Worm (Caenorhabditis elegans) whole organism, mixed stage, embryonic: Measurements from ENCODE around the gene clpf-1.
A peak's percentile ranks its signal among the peaks of the same experiment; 100 is the strongest.

Experiments
- M03D4.4 ChIP-seq: sonication (generic microtip); optimal IDR thresholded peaks from 2 replicates; lab custom pipeline; 2017; ENCODE audit warnings: mild to moderate bottlenecking, missing genetic modification characterization, missing compliant biosample characterization
- bed-3 ChIP-seq: fragments of 200-800 bp; sonication (Bioruptor generic); optimal IDR thresholded peaks from 3 replicates; lab custom pipeline; 2018; ENCODE audit warnings: mild to moderate bottlenecking, missing genetic modification characterization, moderate library complexity, missing compliant biosample characterization
- blmp-1 ChIP-seq: fragments of 150-350 bp; optimal IDR thresholded peaks from 2 replicates; lab custom pipeline; 2014; ENCODE audit warnings: missing biosample characterization, missing genetic modification characterization
- ceh-39 ChIP-seq: fragments of 150-350 bp; optimal IDR thresholded peaks from 2 replicates; lab custom pipeline; 2014; ENCODE audit warnings: missing biosample characterization, missing genetic modification characterization
- ceh-83 ChIP-seq: fragments of 200-800 bp; sonication (Bioruptor generic); optimal IDR thresholded peaks from 2 replicates; lab custom pipeline; 2018; ENCODE audit warnings: mild to moderate bottlenecking, missing genetic modification characterization, missing compliant biosample characterization
- ces-1 ChIP-seq: fragments of 150-350 bp; optimal IDR thresholded peaks from 2 replicates; lab custom pipeline; 2014; ENCODE audit warnings: missing biosample characterization, missing genetic modification reagents, missing genetic modification characterization
- cnd-1 ChIP-seq: fragments of 200-800 bp; sonication (Bioruptor generic); optimal IDR thresholded peaks from 2 replicates; lab custom pipeline; 2018; ENCODE audit warnings: mild to moderate bottlenecking, missing genetic modification characterization, missing compliant biosample characterization
- drap-1 ChIP-seq: fragments of 200-800 bp; sonication (Bioruptor generic); optimal IDR thresholded peaks from 3 replicates; lab custom pipeline; 2018; ENCODE audit warnings: mild to moderate bottlenecking, missing genetic modification characterization, missing compliant biosample characterization
- elt-1 ChIP-seq: sonication (generic microtip); optimal IDR thresholded peaks from 2 replicates; lab custom pipeline; 2017; ENCODE audit warnings: missing genetic modification characterization, mild to moderate bottlenecking, missing compliant biosample characterization, antibody characterized with exemption, moderate library complexity, borderline replicate concordance; ENCODE audit not compliant: insufficient read depth
- elt-3 ChIP-seq: fragments of 150-350 bp; optimal IDR thresholded peaks from 2 replicates; lab custom pipeline; 2014; ENCODE audit warnings: missing biosample characterization, missing genetic modification characterization
- flh-1 ChIP-seq: fragments of 200-800 bp; sonication (Bioruptor generic); optimal IDR thresholded peaks from 2 replicates; lab custom pipeline; 2018; ENCODE audit warnings: mild to moderate bottlenecking, missing genetic modification characterization, moderate library complexity, missing compliant biosample characterization
- ham-2 ChIP-seq: fragments of 200-800 bp; sonication (Bioruptor generic); optimal IDR thresholded peaks from 2 replicates; lab custom pipeline; 2018; ENCODE audit warnings: mild to moderate bottlenecking, missing genetic modification characterization, missing compliant biosample characterization
- hlh-1 ChIP-seq: fragments of 150-350 bp; optimal IDR thresholded peaks from 2 replicates; lab custom pipeline; 2014; ENCODE audit warnings: missing biosample characterization, missing genetic modification reagents, missing genetic modification characterization
- lin-13 ChIP-seq: fragments of 150-350 bp; optimal IDR thresholded peaks from 2 replicates; lab custom pipeline; 2014; ENCODE audit warnings: missing biosample characterization, missing genetic modification characterization
- lin-32 ChIP-seq: fragments of 200-800 bp; sonication (Bioruptor generic); optimal IDR thresholded peaks from 2 replicates; lab custom pipeline; 2018; ENCODE audit warnings: mild to moderate bottlenecking, missing genetic modification characterization, missing compliant biosample characterization
- lsy-2 ChIP-seq: fragments of 150-350 bp; optimal IDR thresholded peaks from 2 replicates; lab custom pipeline; 2014; ENCODE audit warnings: missing biosample characterization, missing genetic modification characterization
- mab-5 ChIP-seq: fragments of 150-350 bp; optimal IDR thresholded peaks from 2 replicates; lab custom pipeline; 2014; ENCODE audit warnings: missing biosample characterization, missing genetic modification characterization
- mep-1 ChIP-seq: fragments of 150-350 bp; optimal IDR thresholded peaks from 2 replicates; lab custom pipeline; 2017; ENCODE audit warnings: missing biosample characterization, missing genetic modification reagents, missing genetic modification characterization, inconsistent platforms
- mls-2 ChIP-seq: sonication (generic microtip); optimal IDR thresholded peaks from 2 replicates; lab custom pipeline; 2016; ENCODE audit warnings: mild to moderate bottlenecking, missing genetic modification characterization, moderate library complexity, missing compliant biosample characterization
- nhr-12 ChIP-seq: fragments of 150-350 bp; optimal IDR thresholded peaks from 2 replicates; lab custom pipeline; 2014; ENCODE audit warnings: missing biosample characterization, missing genetic modification characterization
- nhr-2 ChIP-seq: fragments of 150-350 bp; optimal IDR thresholded peaks from 2 replicates; lab custom pipeline; 2014; ENCODE audit warnings: missing biosample characterization, missing genetic modification characterization
- nhr-237 ChIP-seq: fragments of 150-350 bp; optimal IDR thresholded peaks from 2 replicates; lab custom pipeline; 2014; ENCODE audit warnings: missing biosample characterization, missing genetic modification characterization
- nhr-28 ChIP-seq: fragments of 150-350 bp; optimal IDR thresholded peaks from 2 replicates; lab custom pipeline; 2014; ENCODE audit warnings: missing biosample characterization, missing genetic modification characterization
- nhr-76 ChIP-seq: sonication (generic microtip); optimal IDR thresholded peaks from 2 replicates; lab custom pipeline; 2017; ENCODE audit warnings: missing biosample characterization, missing genetic modification characterization
- pha-4 ChIP-seq: fragments of 150-350 bp; optimal IDR thresholded peaks from 2 replicates; lab custom pipeline; 2018; ENCODE audit warnings: missing biosample characterization, missing genetic modification reagents, missing genetic modification characterization
- sem-2 ChIP-seq: fragments of 200-800 bp; sonication (Bioruptor generic); optimal IDR thresholded peaks from 2 replicates; lab custom pipeline; 2018; ENCODE audit warnings: mild to moderate bottlenecking, missing genetic modification characterization, missing compliant biosample characterization
- snpc-4 ChIP-seq: fragments of 150-350 bp; optimal IDR thresholded peaks from 2 replicates; lab custom pipeline; 2014; ENCODE audit warnings: missing biosample characterization, missing genetic modification characterization
- sptf-1 ChIP-seq: sonication (generic microtip); optimal IDR thresholded peaks from 2 replicates; lab custom pipeline; 2017; ENCODE audit warnings: mild to moderate bottlenecking, missing genetic modification characterization, moderate library complexity, missing compliant biosample characterization
- unc-120 ChIP-seq: sonication (generic microtip); optimal IDR thresholded peaks from 2 replicates; lab custom pipeline; 2017; ENCODE audit warnings: missing genetic modification characterization, missing compliant biosample characterization; ENCODE audit not compliant: poor library complexity, severe bottlenecking
- unc-39 ChIP-seq: fragments of 150-350 bp; optimal IDR thresholded peaks from 2 replicates; lab custom pipeline; 2014; ENCODE audit warnings: missing biosample characterization, missing genetic modification characterization
- unc-62 ChIP-seq: fragments of 150-350 bp; optimal IDR thresholded peaks from 2 replicates; lab custom pipeline; 2014; ENCODE audit warnings: missing biosample characterization, missing genetic modification reagents, missing genetic modification characterization
- zip-8 ChIP-seq: fragments of 150-350 bp; optimal IDR thresholded peaks from 2 replicates; lab custom pipeline; 2014; ENCODE audit warnings: missing biosample characterization, missing genetic modification characterization
- ztf-11 ChIP-seq: fragments of 150-350 bp; optimal IDR thresholded peaks from 2 replicates; lab custom pipeline; 2014; ENCODE audit warnings: missing biosample characterization, missing genetic modification characterization

The clpf-1 gene

DNA sequence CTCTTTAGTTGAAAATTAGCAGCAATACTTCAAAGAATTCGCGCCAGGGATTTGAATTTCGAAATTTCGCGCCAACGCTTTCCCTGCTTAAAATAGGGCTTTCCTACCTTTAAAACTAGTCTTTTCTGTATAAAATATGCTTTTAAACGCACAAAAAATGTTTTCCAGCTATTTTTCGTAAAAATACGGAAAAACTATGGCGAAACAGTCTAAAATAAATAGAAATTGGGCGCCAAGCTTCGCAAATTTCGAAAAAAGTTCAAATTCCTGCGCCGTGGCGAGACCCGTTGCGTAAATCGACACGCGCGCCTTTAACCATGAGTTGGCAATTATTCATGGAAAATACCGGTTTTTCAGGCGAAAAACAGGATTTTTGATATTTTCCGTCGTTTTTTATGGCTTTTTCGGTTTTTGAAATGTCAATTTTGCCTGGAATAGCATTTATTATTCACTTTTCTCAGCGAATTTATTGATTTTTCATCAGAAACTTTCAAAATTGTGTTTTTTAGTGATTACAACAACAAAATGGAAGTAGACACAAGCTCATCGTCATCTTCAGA, 6.9 kb downstream of the clpf-1 start, which contains the start of the genes npp-9 and F59A2.5:
Gene npp-9 (minus strand): TSS at position 126 of the 560 bp plus-strand sequence.
Gene F59A2.5 (plus strand): TSS at position 510 of the 560 bp plus-strand sequence.
- TF ChIP-seq mab-5 (tag; lab: Kevin White, UChicago) = no peak
- no peak for TF ChIP-seq ham-2 (GFP tag; lab: Kevin White, UChicago)
- TF ChIP-seq bed-3 (GFP tag; lab: Kevin White, UChicago) = no peak
- no peak for TF ChIP-seq nhr-2 (tag; lab: Kevin White, UChicago)
- no peak for TF ChIP-seq unc-39 (tag; lab: Kevin White, UChicago)
- TF ChIP-seq mls-2 (tag; lab: Kevin White, UChicago) = no peak
- no peak for TF ChIP-seq flh-1 (GFP tag; lab: Kevin White, UChicago)
- TF ChIP-seq nhr-237 (tag; lab: Kevin White, UChicago) = peak; percentile 7
- TF ChIP-seq sptf-1 (tag; lab: Kevin White, UChicago) = no peak
- no peak for TF ChIP-seq cnd-1 (tag; lab: Kevin White, UChicago)
- no peak for TF ChIP-seq pha-4 (tag; lab: Kevin White, UChicago)
- no peak for TF ChIP-seq elt-1
- TF ChIP-seq snpc-4 (tag; lab: Kevin White, UChicago) = no peak
- TF ChIP-seq ces-1 (GFP tag; lab: Kevin White, UChicago) = peak; percentile 25
- no peak for TF ChIP-seq lin-13
- no peak for TF ChIP-seq unc-120
- TF ChIP-seq nhr-28 (tag; lab: Kevin White, UChicago) = no peak
- TF ChIP-seq ceh-39 (tag; lab: Kevin White, UChicago) = no peak
- TF ChIP-seq ceh-83 (GFP tag; lab: Kevin White, UChicago) = no peak
- TF ChIP-seq nhr-12 (tag; lab: Kevin White, UChicago) = no peak
- peak; percentile 23 for TF ChIP-seq hlh-1 (tag; lab: Kevin White, UChicago)
- TF ChIP-seq unc-62 = no peak
- TF ChIP-seq ztf-11 (tag; lab: Kevin White, UChicago) = no peak
- TF ChIP-seq elt-3 = no peak
- TF ChIP-seq lsy-2 (tag; lab: Kevin White, UChicago) = peak; percentile 33
- TF ChIP-seq blmp-1 (tag; lab: Kevin White, UChicago) = no peak
- TF ChIP-seq nhr-76 (tag; lab: Kevin White, UChicago) = no peak
- TF ChIP-seq M03D4.4 = no peak
- TF ChIP-seq sem-2 = no peak
- TF ChIP-seq drap-1 (GFP tag; lab: Kevin White, UChicago) = no peak
- TF ChIP-seq mep-1 (tag; lab: Kevin White, UChicago) = peak; percentile 61

DNA sequence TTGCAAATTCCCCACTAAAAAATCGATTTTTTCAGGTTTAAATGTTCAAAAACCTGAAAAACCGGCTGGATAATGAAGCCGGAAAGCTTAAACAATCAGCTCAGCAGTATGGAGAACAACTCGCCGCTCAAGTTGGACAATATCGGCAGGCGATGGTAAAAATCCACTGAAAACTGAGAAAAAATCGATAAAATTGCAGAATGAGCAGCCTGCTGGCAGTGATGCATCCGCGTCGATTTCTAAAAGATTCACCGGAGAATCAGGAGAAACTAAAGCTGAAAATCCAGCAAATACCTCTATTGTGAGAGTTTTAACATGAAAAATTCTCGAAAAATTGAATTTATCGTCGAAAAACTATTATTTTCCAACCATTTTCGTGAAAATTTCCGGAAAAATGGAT, 8.0 kb downstream of the clpf-1 start, which contains the start of gene golg-4:
Gene golg-4 (plus strand): TSS at position 34 of the 400 bp plus-strand sequence.
- TF ChIP-seq lin-32 (GFP tag; lab: Kevin White, UChicago) (no peak), flh-1 (GFP tag; lab: Kevin White, UChicago) (no peak), lsy-2 (tag; lab: Kevin White, UChicago) (no peak), drap-1 (GFP tag; lab: Kevin White, UChicago) (no peak), unc-62 (no peak)
- TF ChIP-seq, all 35 proteins: peak for 0

DNA sequence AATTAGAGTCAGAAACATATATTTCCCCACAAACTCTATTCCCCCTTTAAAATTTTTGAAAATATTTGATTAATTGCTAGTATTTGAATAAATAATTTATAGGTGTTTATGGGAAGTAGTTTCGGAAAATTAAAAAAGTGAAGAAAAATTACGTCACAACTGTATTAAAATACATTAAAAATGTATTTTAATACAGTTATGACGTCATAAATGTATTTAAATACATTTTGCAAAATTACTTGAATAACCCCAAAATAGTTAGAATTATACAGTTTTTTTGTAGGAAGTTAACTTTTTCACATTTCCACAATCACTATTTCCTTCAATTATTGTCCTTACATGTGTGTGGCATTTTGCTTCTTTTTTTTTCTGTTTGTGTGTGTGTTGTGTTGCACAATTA, 15.9 kb downstream of the clpf-1 start:
- TF ChIP-seq ces-1 (GFP tag; lab: Kevin White, UChicago) (no peak), zip-8 (tag; lab: Kevin White, UChicago) (peak; percentile 96)
- TF ChIP-seq, all 35 proteins: peak for 1

DNA sequence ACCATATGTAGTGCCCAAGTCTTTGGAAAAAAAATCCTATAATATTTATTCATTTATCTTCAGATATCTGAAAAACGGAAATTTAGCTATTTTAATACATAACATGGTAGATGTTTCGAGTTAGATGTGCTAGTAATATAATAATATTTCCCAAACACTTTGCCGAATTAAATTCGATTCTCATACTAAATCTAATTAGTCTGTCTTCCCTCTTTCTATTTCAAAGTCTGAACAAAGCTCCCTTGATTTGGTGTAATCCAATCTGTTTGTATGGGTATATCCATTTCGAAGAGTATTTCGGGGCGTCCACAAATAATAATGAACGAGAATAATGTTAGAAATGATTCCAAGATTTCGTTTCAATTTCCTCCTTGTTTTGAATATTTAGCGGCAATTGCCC, 16.9 kb downstream of the clpf-1 start:
- no peak for TF ChIP-seq snpc-4 (tag; lab: Kevin White, UChicago)
- TF ChIP-seq lin-32 (GFP tag; lab: Kevin White, UChicago) = no peak
- peak; percentile 99 for TF ChIP-seq ces-1 (GFP tag; lab: Kevin White, UChicago)
- TF ChIP-seq zip-8 (tag; lab: Kevin White, UChicago) = no peak

DNA sequence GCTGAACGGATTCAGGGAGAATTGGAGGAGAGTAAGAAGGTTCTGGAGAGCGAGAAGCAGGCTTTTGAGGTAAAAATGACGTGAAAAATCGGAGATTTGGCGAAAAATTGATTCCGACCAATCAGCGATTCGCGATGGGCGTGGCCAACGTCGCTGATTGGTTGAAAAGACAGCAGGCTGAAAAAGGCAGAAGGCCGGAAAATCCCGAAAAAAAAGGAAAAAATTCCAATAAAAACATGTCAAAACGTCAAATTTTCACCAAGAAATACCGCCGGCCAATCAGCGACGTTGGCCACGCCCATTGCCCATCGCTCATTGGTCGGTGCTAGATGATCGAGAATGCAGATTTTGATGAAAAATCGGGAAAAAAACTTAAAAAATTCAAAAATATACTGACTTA, 19.9 kb downstream of the clpf-1 start:
- TF ChIP-seq ham-2 (GFP tag; lab: Kevin White, UChicago) (no peak), pha-4 (tag; lab: Kevin White, UChicago) (no peak), zip-8 (tag; lab: Kevin White, UChicago) (no peak), mab-5 (tag; lab: Kevin White, UChicago) (no peak), hlh-1 (tag; lab: Kevin White, UChicago) (no peak), drap-1 (GFP tag; lab: Kevin White, UChicago) (no peak), unc-120 (no peak), cnd-1 (tag; lab: Kevin White, UChicago) (no peak), bed-3 (GFP tag; lab: Kevin White, UChicago) (no peak)
